Worm (Caenorhabditis elegans) whole organism, late embryonic: ENCODE measurements around the gene R05G6.1.

Source experiments
- C08G9.2 ChIP-seq: sonication (generic microtip); optimal IDR thresholded peaks from 2 replicates; lab custom pipeline; 2016; ENCODE audit warnings: mild to moderate bottlenecking, missing genetic modification characterization, moderate library complexity, missing compliant biosample characterization
- C38D4.7 ChIP-seq: fragments of 200-800 bp; sonication (Bioruptor generic); optimal IDR thresholded peaks from 2 replicates; lab custom pipeline; 2018; ENCODE audit warnings: mild to moderate bottlenecking, missing genetic modification characterization, moderate library complexity, missing compliant biosample characterization
- F13H6.1 ChIP-seq: sonication (generic microtip); optimal IDR thresholded peaks from 2 replicates; lab custom pipeline; 2016; ENCODE audit warnings: missing genetic modification characterization, missing compliant biosample characterization
- K02D7.2 ChIP-seq: sonication (generic microtip); optimal IDR thresholded peaks from 2 replicates; lab custom pipeline; 2017; ENCODE audit warnings: mild to moderate bottlenecking, missing genetic modification characterization, missing compliant biosample characterization
- ahr-1 ChIP-seq: sonication (generic microtip); optimal IDR thresholded peaks from 2 replicates; lab custom pipeline; 2016; ENCODE audit warnings: missing genetic modification characterization, missing compliant biosample characterization
- ama-1 ChIP-seq: fragments of 150-350 bp; optimal IDR thresholded peaks from 2 replicates; lab custom pipeline; 2014
- ceh-19 ChIP-seq: fragments of 200-800 bp; sonication (Bioruptor generic); optimal IDR thresholded peaks from 2 replicates; lab custom pipeline; 2018; ENCODE audit warnings: mild to moderate bottlenecking, missing genetic modification characterization, missing compliant biosample characterization
- ceh-30 ChIP-seq: fragments of 150-350 bp; optimal IDR thresholded peaks from 2 replicates; lab custom pipeline; 2014; ENCODE audit warnings: missing biosample characterization, missing genetic modification characterization
- ceh-34 ChIP-seq: sonication (generic microtip); optimal IDR thresholded peaks from 2 replicates; lab custom pipeline; 2016; ENCODE audit warnings: mild to moderate bottlenecking, missing genetic modification characterization, missing compliant biosample characterization
- ceh-48 ChIP-seq: sonication (generic microtip); optimal IDR thresholded peaks from 2 replicates; lab custom pipeline; 2016; ENCODE audit warnings: missing genetic modification characterization, inconsistent platforms, missing compliant biosample characterization
- ceh-6 ChIP-seq: fragments of 200-800 bp; sonication (Bioruptor generic); optimal IDR thresholded peaks from 2 replicates; lab custom pipeline; 2018; ENCODE audit warnings: mild to moderate bottlenecking, missing genetic modification characterization, missing compliant biosample characterization
- che-1 ChIP-seq: sonication (generic microtip); optimal IDR thresholded peaks from 2 replicates; lab custom pipeline; 2016; ENCODE audit warnings: mild to moderate bottlenecking, missing genetic modification characterization, missing compliant biosample characterization
- dmd-4 ChIP-seq: sonication (generic microtip); optimal IDR thresholded peaks from 2 replicates; lab custom pipeline; 2016; ENCODE audit warnings: borderline replicate concordance, missing genetic modification characterization, missing compliant biosample characterization
- dve-1 ChIP-seq: sonication (generic microtip); optimal IDR thresholded peaks from 2 replicates; lab custom pipeline; 2017; ENCODE audit warnings: antibody characterized with exemption, mild to moderate bottlenecking, missing genetic modification characterization, missing compliant biosample characterization
- ets-4 ChIP-seq: sonication (generic microtip); optimal IDR thresholded peaks from 2 replicates; lab custom pipeline; 2016; ENCODE audit warnings: missing genetic modification characterization, missing compliant biosample characterization
- eyg-1 ChIP-seq: sonication (generic microtip); optimal IDR thresholded peaks from 2 replicates; lab custom pipeline; 2016; ENCODE audit warnings: missing genotype, missing genetic modification characterization, missing compliant biosample characterization
- fkh-10 ChIP-seq: fragments of 150-350 bp; optimal IDR thresholded peaks from 2 replicates; lab custom pipeline; 2014; ENCODE audit warnings: missing biosample characterization, missing genetic modification reagents, missing genetic modification characterization
- hlh-30 ChIP-seq: sonication (generic microtip); optimal IDR thresholded peaks from 2 replicates; lab custom pipeline; 2017; ENCODE audit warnings: antibody characterized with exemption, missing genetic modification characterization, missing compliant biosample characterization; ENCODE audit not compliant: insufficient read depth
- hlh-6 ChIP-seq: sonication (generic microtip); optimal IDR thresholded peaks from 2 replicates; lab custom pipeline; 2016; ENCODE audit warnings: missing genotype, missing genetic modification characterization, missing compliant biosample characterization
- hlh-8 ChIP-seq: sonication (generic microtip); optimal IDR thresholded peaks from 2 replicates; lab custom pipeline; 2016; ENCODE audit warnings: missing genotype, missing genetic modification characterization, missing compliant biosample characterization
- lim-6 ChIP-seq: sonication (generic microtip); optimal IDR thresholded peaks from 2 replicates; lab custom pipeline; 2016; ENCODE audit warnings: missing genetic modification characterization, missing compliant biosample characterization
- madf-2 ChIP-seq: sonication (generic microtip); optimal IDR thresholded peaks from 2 replicates; lab custom pipeline; 2017; ENCODE audit warnings: missing genetic modification characterization, missing compliant biosample characterization
- mec-3 ChIP-seq: sonication (generic microtip); optimal IDR thresholded peaks from 2 replicates; lab custom pipeline; 2016; ENCODE audit warnings: borderline replicate concordance, missing genetic modification characterization, missing compliant biosample characterization
- nhr-11 ChIP-seq: fragments of 150-350 bp; optimal IDR thresholded peaks from 2 replicates; lab custom pipeline; 2014; ENCODE audit warnings: missing biosample characterization, missing genetic modification characterization
- nhr-232 ChIP-seq: sonication (generic microtip); optimal IDR thresholded peaks from 2 replicates; lab custom pipeline; 2016; ENCODE audit warnings: missing genetic modification characterization, missing compliant biosample characterization
- odd-2 ChIP-seq: sonication (generic microtip); optimal IDR thresholded peaks from 2 replicates; lab custom pipeline; 2017; ENCODE audit warnings: antibody characterized with exemption, mild to moderate bottlenecking, missing genetic modification characterization, missing compliant biosample characterization
- pag-3 ChIP-seq: sonication (generic microtip); optimal IDR thresholded peaks from 2 replicates; lab custom pipeline; 2016; ENCODE audit warnings: missing compliant biosample characterization, missing genetic modification characterization, borderline replicate concordance
- pat-9 ChIP-seq: fragments of 200-800 bp; sonication (Bioruptor generic); optimal IDR thresholded peaks from 2 replicates; lab custom pipeline; 2018; ENCODE audit warnings: mild to moderate bottlenecking, missing genetic modification characterization, moderate library complexity, missing compliant biosample characterization
- pax-1 ChIP-seq: fragments of 150-350 bp; optimal IDR thresholded peaks from 2 replicates; lab custom pipeline; 2014; ENCODE audit warnings: missing biosample characterization, missing genetic modification characterization
- pha-2 ChIP-seq: sonication (generic microtip); optimal IDR thresholded peaks from 2 replicates; lab custom pipeline; 2017; ENCODE audit warnings: mild to moderate bottlenecking, missing genetic modification characterization, missing compliant biosample characterization
- pha-4 ChIP-seq: fragments of 150-350 bp; optimal IDR thresholded peaks from 2 replicates; lab custom pipeline; 2018; ENCODE audit warnings: missing biosample characterization, missing genetic modification reagents, missing genetic modification characterization
- pros-1 ChIP-seq: fragments of 150-350 bp; optimal IDR thresholded peaks from 2 replicates; lab custom pipeline; 2014; ENCODE audit warnings: missing biosample characterization, missing genetic modification reagents, missing genetic modification characterization
- ref-2 ChIP-seq: sonication (generic microtip); optimal IDR thresholded peaks from 2 replicates; lab custom pipeline; 2016; ENCODE audit warnings: missing genetic modification characterization, missing compliant biosample characterization
- sdc-2 ChIP-seq: sonication (generic microtip); optimal IDR thresholded peaks from 2 replicates; lab custom pipeline; 2016; ENCODE audit warnings: missing genotype, missing genetic modification characterization, missing compliant biosample characterization
- sox-2 ChIP-seq: fragments of 200-800 bp; sonication (Bioruptor generic); IDR thresholded peaks from 2 replicates; pipeline ENCODE4 v1.3.6; 2022; ENCODE audit warnings: missing genetic modification reagents, missing genetic modification characterization, missing compliant biosample characterization
- sox-4 ChIP-seq: sonication (generic microtip); optimal IDR thresholded peaks from 2 replicates; lab custom pipeline; 2017; ENCODE audit warnings: mild to moderate bottlenecking, missing genetic modification characterization, inconsistent platforms, missing compliant biosample characterization
- syd-9 ChIP-seq: sonication (generic microtip); optimal IDR thresholded peaks from 2 replicates; lab custom pipeline; 2016; ENCODE audit warnings: mild to moderate bottlenecking, missing genetic modification characterization, moderate library complexity, missing compliant biosample characterization
- tbx-7 ChIP-seq: sonication (generic microtip); optimal IDR thresholded peaks from 2 replicates; lab custom pipeline; 2016; ENCODE audit warnings: missing genotype, missing genetic modification characterization, missing compliant biosample characterization
- ttx-3 ChIP-seq: sonication (generic microtip); optimal IDR thresholded peaks from 2 replicates; lab custom pipeline; 2016; ENCODE audit warnings: missing genetic modification reagents, missing genetic modification characterization, missing compliant biosample characterization
- unc-3 ChIP-seq, 2 experiments: fragments of 200-800 bp in 1 of 2; sonication (Bioruptor generic) in 1 of 2; sonication (generic microtip) in 1 of 2; conservative IDR thresholded peaks in 1 of 2; optimal IDR thresholded peaks in 1 of 2; 2 replicates each; pipeline versions ENCODE4 v1.3.6 to Lab custom; 2016 to 2022; ENCODE audit warnings: missing compliant biosample characterization in 2 of 2, missing genetic modification characterization in 2 of 2, missing genetic modification reagents in 1 of 2
- ztf-16 ChIP-seq: sonication (generic microtip); optimal IDR thresholded peaks from 2 replicates; lab custom pipeline; 2017; ENCODE audit warnings: missing genetic modification characterization, missing compliant biosample characterization

R05G6.1 gene

ce11 chrIV:7487554-7488456 is 44.7 kb upstream of the R05G6.1 start, which contains the start of the genes his-60 and his-59 (continued):
- TF ChIP-seq nhr-232 (tag; lab: Kevin White, UChicago): no peak
- TF ChIP-seq ref-2 (tag; lab: Kevin White, UChicago): peak; percentile 83
- TF ChIP-seq eyg-1 (tag; lab: Kevin White, UChicago): no peak
- no peak for TF ChIP-seq F13H6.1
- TF ChIP-seq dve-1 (tag; lab: Kevin White, UChicago): no peak
- TF ChIP-seq K02D7.2 (tag; lab: Kevin White, UChicago): no peak
- TF ChIP-seq unc-3 (GFP tag; conservative IDR thresholded peaks at IDR 0.05; lab: Robert Waterston, UW): no peak
- no peak for TF ChIP-seq unc-3 (tag; optimal IDR thresholded peaks at IDR 0.05; lab: Kevin White, UChicago)
- no peak for TF ChIP-seq hlh-6 (tag; lab: Kevin White, UChicago)
- peak; percentile 16 for TF ChIP-seq ztf-16 (tag; lab: Kevin White, UChicago)
- TF ChIP-seq dmd-4 (tag; lab: Kevin White, UChicago): no peak
- TF ChIP-seq ttx-3: no peak
- TF ChIP-seq pha-2: no peak
- TF ChIP-seq sox-2 (GFP tag; lab: Robert Waterston, UW): no peak
- TF ChIP-seq che-1: no peak
- no peak for TF ChIP-seq madf-2 (tag; lab: Kevin White, UChicago)
- TF ChIP-seq pat-9: no peak
- no peak for TF ChIP-seq ets-4 (tag; lab: Kevin White, UChicago)
- TF ChIP-seq lim-6: no peak
- TF ChIP-seq ceh-19 (GFP tag; lab: Kevin White, UChicago): no peak
- no peak for TF ChIP-seq pax-1 (tag; lab: Kevin White, UChicago)
- TF ChIP-seq hlh-8 (tag; lab: Kevin White, UChicago): no peak
- peak; percentile 0 for TF ChIP-seq ceh-6 (GFP tag; lab: Kevin White, UChicago)
- TF ChIP-seq ahr-1 (tag; lab: Kevin White, UChicago): no peak
- peak; percentile 31 for TF ChIP-seq pros-1 (tag; lab: Kevin White, UChicago)
- no peak for TF ChIP-seq fkh-10 (GFP tag; lab: Kevin White, UChicago)
- peak; percentile 57 for TF ChIP-seq sdc-2

ce11 chrIV:7488457-7488783 is 44.0 kb upstream of the R05G6.1 start:
- no peak for TF ChIP-seq odd-2 (tag; lab: Kevin White, UChicago)
- TF ChIP-seq, all 69 proteins: peak for 0

- TF ChIP-seq tbx-7 (tag; lab: Kevin White, UChicago) (no peak), ceh-48 (tag; lab: Kevin White, UChicago) (no peak), pha-4 (tag; lab: Kevin White, UChicago) (no peak), unc-3 (GFP tag; conservative IDR thresholded peaks at IDR 0.05; lab: Robert Waterston, UW) (no peak), unc-3 (tag; optimal IDR thresholded peaks at IDR 0.05; lab: Kevin White, UChicago) (no peak)
- TF ChIP-seq, all 69 proteins: peak for 0
These were observed 41.0 kb upstream of the R05G6.1 start, which contains the start of gene F55G1.1 for ce11 chrIV:7491464-7491863. F55G1.1 (plus strand) TSS chrIV:7491764.

- TF ChIP-seq C38D4.7 (GFP tag; lab: Kevin White, UChicago): no peak
- TF ChIP-seq sox-4 (tag; lab: Kevin White, UChicago): no peak
These were observed 35.3 kb upstream of the R05G6.1 start for ce11 chrIV:7497205-7497604.

- TF ChIP-seq ceh-30 (tag; lab: Kevin White, UChicago): no peak
- no peak for TF ChIP-seq lim-6
- TF ChIP-seq ceh-34: no peak
- TF ChIP-seq tbx-7 (tag; lab: Kevin White, UChicago): no peak
- TF ChIP-seq hlh-6 (tag; lab: Kevin White, UChicago): no peak
- TF ChIP-seq F13H6.1: no peak
- TF ChIP-seq sdc-2: no peak
- TF ChIP-seq pag-3 (tag; lab: Kevin White, UChicago): no peak
- TF ChIP-seq ceh-48 (tag; lab: Kevin White, UChicago): no peak
- TF ChIP-seq nhr-11 (tag; lab: Kevin White, UChicago): no peak
- TF ChIP-seq C38D4.7 (GFP tag; lab: Kevin White, UChicago): no peak
- no peak for TF ChIP-seq hlh-30 (tag; lab: Kevin White, UChicago)
- TF ChIP-seq syd-9 (tag; lab: Kevin White, UChicago): no peak
- no peak for TF ChIP-seq ama-1
- TF ChIP-seq pax-1 (tag; lab: Kevin White, UChicago): no peak
- no peak for TF ChIP-seq sox-2 (GFP tag; lab: Robert Waterston, UW)
- TF ChIP-seq C08G9.2: no peak
- TF ChIP-seq mec-3: no peak
These were observed 34.7 kb upstream of the R05G6.1 start, which contains the start of gene egas-4 for ce11 chrIV:7497750-7498149. egas-4 (minus strand) TSS chrIV:7497850.
